Worm (Caenorhabditis elegans): ENCODE measurements around the gene fbxa-55.

DNA sequence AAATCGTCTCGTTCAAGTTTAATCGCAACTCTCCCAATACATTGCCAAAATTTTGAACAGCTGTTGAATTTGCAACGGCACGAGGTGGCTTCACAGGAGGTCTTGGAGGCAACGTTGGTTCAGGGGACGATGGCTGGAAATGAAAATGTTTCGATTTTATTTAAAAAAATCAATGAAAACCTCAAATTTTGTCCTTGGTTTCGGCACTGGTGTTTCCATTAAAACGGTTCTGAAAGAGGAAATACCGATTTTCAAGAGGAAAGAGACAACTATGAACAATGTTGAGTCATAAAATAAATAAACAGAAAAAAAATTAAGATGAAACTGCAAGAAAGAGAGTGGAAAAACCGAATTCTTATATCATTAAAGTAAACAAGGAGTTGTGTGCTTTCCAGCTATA is 28.6 kb downstream of the fbxa-55 start, which contains the start of gene F23H11.4:
- TF ChIP-seq madf-10 (tag; optimal IDR thresholded peaks at IDR 0.05) (no peak), pha-4 (tag; optimal IDR thresholded peaks at IDR 0.05) (no peak), athp-1 (tag; optimal IDR thresholded peaks at IDR 0.05) (no peak), aptf-2 (GFP tag; conservative IDR thresholded peaks at IDR 0.05) (no peak), snpc-1.1 (tag; optimal IDR thresholded peaks at IDR 0.05; ENCODE audit: insufficient read depth) (no peak), hsf-1 (GFP tag; IDR thresholded peaks at IDR 0.05) (no peak), lin-40 (tag; optimal IDR thresholded peaks at IDR 0.05) (no peak), akir-1 (GFP tag; optimal IDR thresholded peaks at IDR 0.05) (no peak), madf-3 (GFP tag; IDR thresholded peaks at IDR 0.05) (no peak), C17E4.6 (GFP tag; IDR thresholded peaks at IDR 0.05) (no peak), madf-8 (GFP tag; conservative IDR thresholded peaks at IDR 0.05) (no peak), nfyb-1 (GFP tag; IDR thresholded peaks at IDR 0.05) (no peak)
